Worm (Caenorhabditis elegans) whole organism, young adult: Measurements from ENCODE around the gene Y41C4A.22.

Experiments used
- B0261.1 ChIP-seq: sonication (generic microtip); optimal IDR thresholded peaks from 2 replicates; lab custom pipeline; 2016; ENCODE audit warnings: mild to moderate bottlenecking, missing genetic modification characterization, moderate library complexity, missing compliant biosample characterization
- C06A6.2 ChIP-seq: fragments of 200-800 bp; sonication (Bioruptor generic); conservative IDR thresholded peaks from 2 replicates; pipeline ENCODE4 v1.3.6; 2022; ENCODE audit warnings: missing genetic modification characterization, missing compliant biosample characterization
- F33H1.4 ChIP-seq: fragments of 200-800 bp; sonication (Bioruptor generic); IDR thresholded peaks from 2 replicates; pipeline ENCODE4 v1.3.6; 2022; ENCODE audit warnings: missing genetic modification reagents, missing genetic modification characterization, missing compliant biosample characterization
- F39B2.1 ChIP-seq: fragments of 200-800 bp; sonication (Bioruptor generic); IDR thresholded peaks from 2 replicates; pipeline ENCODE4 v1.3.6; 2022; ENCODE audit warnings: missing genetic modification reagents, missing genetic modification characterization, missing compliant biosample characterization
- F49E8.2 ChIP-seq: sonication (generic microtip); optimal IDR thresholded peaks from 3 replicates; lab custom pipeline; 2017; ENCODE audit warnings: missing genetic modification characterization, mild to moderate bottlenecking, missing compliant biosample characterization, antibody characterized with exemption, moderate library complexity; ENCODE audit not compliant: insufficient read depth
- F57C9.4 ChIP-seq: sonication (generic microtip); optimal IDR thresholded peaks from 2 replicates; lab custom pipeline; 2017; ENCODE audit warnings: mild to moderate bottlenecking, missing genetic modification characterization, missing compliant biosample characterization
- K12H6.12 ChIP-seq: fragments of 200-800 bp; sonication (Bioruptor generic); optimal IDR thresholded peaks from 2 replicates; lab custom pipeline; 2018; ENCODE audit warnings: mild to moderate bottlenecking, missing genetic modification characterization, missing compliant biosample characterization
- Y53F4B.3 ChIP-seq: fragments of 200-800 bp; sonication (Bioruptor generic); IDR thresholded peaks from 2 replicates; pipeline ENCODE4 v1.3.6; 2022; ENCODE audit warnings: missing genetic modification reagents, missing genetic modification characterization, missing compliant biosample characterization
- Y53G8AR.9 ChIP-seq: fragments of 200-800 bp; sonication (Bioruptor generic); conservative IDR thresholded peaks from 2 replicates; pipeline ENCODE4 v1.3.6; 2022; ENCODE audit warnings: missing genetic modification reagents, missing genetic modification characterization, missing compliant biosample characterization
- Y79H2A.3 ChIP-seq: fragments of 200-800 bp; sonication (Bioruptor generic); conservative IDR thresholded peaks from 2 replicates; pipeline ENCODE4 v1.3.6; 2022; ENCODE audit warnings: missing genetic modification reagents, missing genetic modification characterization, missing compliant biosample characterization
- attf-6 ChIP-seq: fragments of 200-800 bp; sonication (Bioruptor generic); IDR thresholded peaks from 2 replicates; pipeline ENCODE4 v1.3.6; 2022; ENCODE audit warnings: missing genetic modification reagents, missing genetic modification characterization, missing compliant biosample characterization
- bed-1 ChIP-seq: fragments of 200-800 bp; sonication (Bioruptor generic); IDR thresholded peaks from 2 replicates; pipeline ENCODE4 v1.3.6; 2022; ENCODE audit warnings: missing genetic modification reagents, missing genetic modification characterization, missing compliant biosample characterization
- cebp-1 ChIP-seq, 2 experiments: fragments of 200-800 bp in 1 of 2; sonication (Bioruptor generic) in 1 of 2; sonication (generic microtip) in 1 of 2; IDR thresholded peaks in 1 of 2; optimal IDR thresholded peaks in 1 of 2; 2 replicates each; pipeline versions ENCODE4 v1.3.6 to Lab custom; 2017 to 2022; ENCODE audit warnings: missing compliant biosample characterization in 2 of 2, missing genetic modification characterization in 2 of 2, mild to moderate bottlenecking in 1 of 2, missing genetic modification reagents in 1 of 2, moderate library complexity in 1 of 2
- cebp-2 ChIP-seq: fragments of 200-800 bp; sonication (Bioruptor generic); IDR thresholded peaks from 2 replicates; pipeline ENCODE4 v1.3.6; 2022; ENCODE audit warnings: missing genetic modification characterization, missing compliant biosample characterization
- ceh-40 ChIP-seq: fragments of 200-800 bp; sonication (Bioruptor generic); IDR thresholded peaks from 2 replicates; pipeline ENCODE4 v1.3.6; 2022; ENCODE audit warnings: missing genetic modification characterization, missing compliant biosample characterization
- ceh-91 ChIP-seq: fragments of 200-800 bp; sonication (Bioruptor generic); IDR thresholded peaks from 2 replicates; pipeline ENCODE4 v1.3.6; 2022; ENCODE audit warnings: missing genetic modification reagents, missing genetic modification characterization, missing compliant biosample characterization
- dpff-1 ChIP-seq: sonication (generic microtip); optimal IDR thresholded peaks from 2 replicates; lab custom pipeline; 2017; ENCODE audit warnings: mild to moderate bottlenecking, missing genetic modification characterization, missing compliant biosample characterization
- efl-1 ChIP-seq: fragments of 150-350 bp; optimal IDR thresholded peaks from 2 replicates; lab custom pipeline; 2014; ENCODE audit warnings: missing biosample characterization, missing genetic modification reagents, missing genetic modification characterization
- egl-18 ChIP-seq: fragments of 200-800 bp; sonication (Bioruptor generic); IDR thresholded peaks from 2 replicates; pipeline ENCODE4 v1.3.6; 2022; ENCODE audit warnings: missing genetic modification reagents, missing genetic modification characterization, missing compliant biosample characterization
- ets-4 ChIP-seq: fragments of 200-800 bp; sonication (Bioruptor generic); optimal IDR thresholded peaks from 2 replicates; lab custom pipeline; 2018; ENCODE audit warnings: mild to moderate bottlenecking, missing genetic modification characterization, missing compliant biosample characterization
- gei-17 ChIP-seq: fragments of 200-800 bp; sonication (Bioruptor generic); optimal IDR thresholded peaks from 2 replicates; lab custom pipeline; 2018; ENCODE audit warnings: mild to moderate bottlenecking, missing genetic modification characterization, missing compliant biosample characterization
- him-1 ChIP-seq: sonication (generic microtip); optimal IDR thresholded peaks from 2 replicates; lab custom pipeline; 2016; ENCODE audit warnings: missing genotype, missing genetic modification reagents, missing genetic modification characterization, missing compliant biosample characterization
- hlh-12 ChIP-seq: sonication (generic microtip); optimal IDR thresholded peaks from 2 replicates; lab custom pipeline; 2016; ENCODE audit warnings: missing genetic modification characterization, missing compliant biosample characterization
- hlh-26 ChIP-seq: fragments of 200-800 bp; sonication (Bioruptor generic); conservative IDR thresholded peaks from 2 replicates; pipeline ENCODE4 v1.3.6; 2022; ENCODE audit warnings: missing genetic modification reagents, missing genetic modification characterization, missing compliant biosample characterization
- hrde-1 ChIP-seq: sonication (generic microtip); optimal IDR thresholded peaks from 2 replicates; lab custom pipeline; 2016; ENCODE audit warnings: missing genetic modification characterization, mild to moderate bottlenecking, missing compliant biosample characterization, moderate library complexity, missing genotype, missing genetic modification reagents, borderline replicate concordance
- lag-1 ChIP-seq: fragments of 200-800 bp; sonication (Bioruptor generic); IDR thresholded peaks from 2 replicates; pipeline ENCODE4 v1.3.6; 2022; ENCODE audit warnings: missing genetic modification reagents, missing genetic modification characterization, missing compliant biosample characterization
- let-526 ChIP-seq: fragments of 200-800 bp; sonication (Bioruptor generic); IDR thresholded peaks from 2 replicates; pipeline ENCODE4 v1.3.6; 2022; ENCODE audit warnings: missing genetic modification reagents, missing genetic modification characterization, missing compliant biosample characterization
- lin-40 ChIP-seq: sonication (generic microtip); optimal IDR thresholded peaks from 2 replicates; lab custom pipeline; 2016; ENCODE audit warnings: missing genetic modification characterization, mild to moderate bottlenecking, missing compliant biosample characterization, missing genotype, missing genetic modification reagents
- lsl-1 ChIP-seq: fragments of 200-800 bp; sonication (Bioruptor generic); optimal IDR thresholded peaks from 2 replicates; lab custom pipeline; 2018; ENCODE audit warnings: mild to moderate bottlenecking, missing genetic modification characterization, moderate library complexity, missing compliant biosample characterization
- lsy-27 ChIP-seq: sonication (generic microtip); optimal IDR thresholded peaks from 2 replicates; lab custom pipeline; 2017; ENCODE audit warnings: missing genetic modification characterization, mild to moderate bottlenecking, missing compliant biosample characterization, antibody characterized with exemption, missing genotype, borderline replicate concordance; ENCODE audit not compliant: insufficient read depth
- madf-10 ChIP-seq: sonication (generic microtip); optimal IDR thresholded peaks from 2 replicates; lab custom pipeline; 2016; ENCODE audit warnings: mild to moderate bottlenecking, missing genetic modification characterization, missing compliant biosample characterization
- mcd-1 ChIP-seq: fragments of 200-800 bp; sonication (Bioruptor generic); IDR thresholded peaks from 2 replicates; pipeline ENCODE4 v1.3.6; 2022; ENCODE audit warnings: missing genetic modification reagents, missing genetic modification characterization, missing compliant biosample characterization
- mes-4 ChIP-seq: sonication (generic microtip); optimal IDR thresholded peaks from 2 replicates; lab custom pipeline; 2016; ENCODE audit warnings: missing genotype, missing genetic modification characterization, missing compliant biosample characterization
- nfya-1 ChIP-seq: sonication (generic microtip); optimal IDR thresholded peaks from 2 replicates; lab custom pipeline; 2017; ENCODE audit warnings: antibody characterized with exemption, missing compliant biosample characterization, missing genetic modification characterization, borderline replicate concordance; ENCODE audit not compliant: insufficient read depth
- nfyb-1 ChIP-seq: fragments of 200-800 bp; sonication (Bioruptor generic); IDR thresholded peaks from 2 replicates; pipeline ENCODE4 v1.3.6; 2022; ENCODE audit warnings: missing genetic modification reagents, missing genetic modification characterization, missing compliant biosample characterization
- nhr-27 ChIP-seq: fragments of 200-800 bp; sonication (Bioruptor generic); optimal IDR thresholded peaks from 2 replicates; lab custom pipeline; 2018; ENCODE audit warnings: mild to moderate bottlenecking, missing genetic modification characterization, moderate library complexity, missing compliant biosample characterization
- nhr-90 ChIP-seq: sonication (generic microtip); optimal IDR thresholded peaks from 2 replicates; lab custom pipeline; 2016; ENCODE audit warnings: missing genotype, mild to moderate bottlenecking, missing genetic modification characterization, missing compliant biosample characterization
- pbrm-1 ChIP-seq: fragments of 200-800 bp; sonication (Bioruptor generic); IDR thresholded peaks from 2 replicates; pipeline ENCODE4 v1.3.6; 2022; ENCODE audit warnings: missing genetic modification reagents, missing genetic modification characterization, missing compliant biosample characterization
- pha-4 ChIP-seq: fragments of 150-350 bp; sonication (generic microtip); optimal IDR thresholded peaks from 2 replicates; lab custom pipeline; 2014; ENCODE audit warnings: missing biosample characterization, missing genetic modification reagents, missing genetic modification characterization
- rcor-1 ChIP-seq: fragments of 200-800 bp; sonication (Bioruptor generic); IDR thresholded peaks from 2 replicates; pipeline ENCODE4 v1.3.6; 2022; ENCODE audit warnings: missing genetic modification reagents, missing genetic modification characterization, missing compliant biosample characterization
- sea-2 ChIP-seq: fragments of 200-800 bp; sonication (Bioruptor generic); IDR thresholded peaks from 2 replicates; pipeline ENCODE4 v1.3.6; 2022; ENCODE audit warnings: missing genetic modification characterization, missing compliant biosample characterization
- snpc-1.3 ChIP-seq: sonication (generic microtip); optimal IDR thresholded peaks from 2 replicates; lab custom pipeline; 2017; ENCODE audit warnings: missing genetic modification characterization, mild to moderate bottlenecking, missing compliant biosample characterization, antibody characterized with exemption, moderate library complexity, missing genotype, missing genetic modification reagents; ENCODE audit not compliant: insufficient read depth
- somi-1 ChIP-seq: fragments of 200-800 bp; sonication (Bioruptor generic); optimal IDR thresholded peaks from 2 replicates; lab custom pipeline; 2018; ENCODE audit warnings: mild to moderate bottlenecking, missing genetic modification characterization, missing compliant biosample characterization
- unc-130 ChIP-seq: sonication (generic microtip); optimal IDR thresholded peaks from 2 replicates; lab custom pipeline; 2016; ENCODE audit warnings: missing genetic modification reagents, missing genetic modification characterization, missing compliant biosample characterization
- zfh-2 ChIP-seq: fragments of 200-800 bp; sonication (Bioruptor generic); conservative IDR thresholded peaks from 2 replicates; pipeline ENCODE4 v1.3.6; 2022; ENCODE audit warnings: missing genetic modification reagents, missing genetic modification characterization, missing compliant biosample characterization
- ztf-25 ChIP-seq: fragments of 200-800 bp; sonication (Bioruptor generic); IDR thresholded peaks from 2 replicates; pipeline ENCODE4 v1.3.6; 2022; ENCODE audit warnings: missing genetic modification reagents, missing genetic modification characterization, missing compliant biosample characterization
- ztf-26 ChIP-seq: sonication (generic microtip); optimal IDR thresholded peaks from 2 replicates; lab custom pipeline; 2017; ENCODE audit warnings: missing genetic modification characterization, missing compliant biosample characterization
- ztf-28 ChIP-seq: fragments of 200-800 bp; sonication (Bioruptor generic); IDR thresholded peaks from 2 replicates; pipeline ENCODE4 v1.3.6; 2022; ENCODE audit warnings: missing genetic modification reagents, missing genetic modification characterization, missing compliant biosample characterization

Y41C4A.22 gene

ce11 chrIII:11694506-11694947, 548 bp upstream of the Y41C4A.22 start (continued):
- no peak for TF ChIP-seq hlh-26
- no peak for TF ChIP-seq ceh-40 (GFP tag; lab: Robert Waterston, UW)
- TF ChIP-seq somi-1 (GFP tag; lab: Kevin White, UChicago): no peak
- peak; percentile 52 for TF ChIP-seq ztf-26
- TF ChIP-seq madf-10 (tag; lab: Kevin White, UChicago): no peak
- TF ChIP-seq Y79H2A.3 (GFP tag; lab: Robert Waterston, UW): no peak
- no peak for TF ChIP-seq unc-130 (GFP tag; lab: Kevin White, UChicago)
- TF ChIP-seq lsy-27 (tag; lab: Kevin White, UChicago): no peak
- TF ChIP-seq F33H1.4: no peak
- TF ChIP-seq Y53F4B.3 (GFP tag; lab: Robert Waterston, UW): no peak
- peak; percentile 46; the same call in 1 of the 2 replicates for TF ChIP-seq pbrm-1 (GFP tag; lab: Robert Waterston, UW)
- TF ChIP-seq pha-4 (tag; lab: Kevin White, UChicago): no peak
- TF ChIP-seq zfh-2 (GFP tag; lab: Robert Waterston, UW): no peak
- TF ChIP-seq ets-4 (GFP tag; lab: Kevin White, UChicago): no peak
- peak; percentile 16 for TF ChIP-seq F57C9.4
- no peak for TF ChIP-seq sea-2 (GFP tag; lab: Robert Waterston, UW)
- no peak for TF ChIP-seq nhr-90 (tag; lab: Kevin White, UChicago)
- peak; percentile 80 for TF ChIP-seq dpff-1
- TF ChIP-seq let-526 (GFP tag; lab: Robert Waterston, UW): peak; percentile 58; the same call in 1 of the 2 replicates
- no peak for TF ChIP-seq ztf-28 (GFP tag; lab: Robert Waterston, UW)
- no peak for TF ChIP-seq bed-1 (GFP tag; lab: Robert Waterston, UW)
- no peak for TF ChIP-seq lin-40
- TF ChIP-seq ztf-25 (GFP tag; lab: Robert Waterston, UW): no peak
- no peak for TF ChIP-seq F39B2.1 (GFP tag; lab: Robert Waterston, UW)
- no peak for TF ChIP-seq rcor-1 (GFP tag; lab: Robert Waterston, UW)
- TF ChIP-seq him-1 (tag; lab: Kevin White, UChicago): no peak
- 0 out of 2 replicates have a peak, but pooled peaks have one; percentile 25 for TF ChIP-seq mcd-1 (GFP tag; lab: Robert Waterston, UW)
- TF ChIP-seq hlh-12 (tag; lab: Kevin White, UChicago): no peak
- TF ChIP-seq F49E8.2 (tag; lab: Kevin White, UChicago): no peak
- no peak for TF ChIP-seq attf-6
- TF ChIP-seq B0261.1 (tag; lab: Kevin White, UChicago): no peak
- no peak for TF ChIP-seq hrde-1 (tag; lab: Kevin White, UChicago)
- TF ChIP-seq nfya-1 (tag; lab: Kevin White, UChicago): no peak
- no peak for TF ChIP-seq lsl-1
- TF ChIP-seq lag-1 (GFP tag; lab: Robert Waterston, UW): no peak
- no peak for TF ChIP-seq snpc-1.3 (tag; lab: Kevin White, UChicago)
- no peak for TF ChIP-seq K12H6.12 (tag; lab: Kevin White, UChicago)
- TF ChIP-seq, all 124 proteins: peak for 21

- TF ChIP-seq snpc-1.3 (tag; lab: Kevin White, UChicago) (no peak), gei-17 (GFP tag; lab: Kevin White, UChicago) (no peak), cebp-1 (GFP tag; IDR thresholded peaks at IDR 0.05; lab: Robert Waterston, UW) (no peak), cebp-1 (tag; optimal IDR thresholded peaks at IDR 0.05; lab: Kevin White, UChicago) (no peak), mes-4 (tag; lab: Kevin White, UChicago) (no peak), efl-1 (GFP tag; lab: Kevin White, UChicago) (no peak), nhr-27 (tag; lab: Kevin White, UChicago) (no peak), ceh-40 (GFP tag; lab: Robert Waterston, UW) (no peak), C06A6.2 (GFP tag; lab: Robert Waterston, UW) (no peak), pha-4 (tag; lab: Kevin White, UChicago) (no peak), K12H6.12 (tag; lab: Kevin White, UChicago) (no peak), Y53G8AR.9 (GFP tag; lab: Robert Waterston, UW) (no peak), ceh-91 (GFP tag; lab: Robert Waterston, UW) (no peak), nfyb-1 (no peak), egl-18 (GFP tag; lab: Robert Waterston, UW) (no peak), cebp-2 (GFP tag; lab: Robert Waterston, UW) (no peak), Y53F4B.3 (GFP tag; lab: Robert Waterston, UW) (no peak)
Observed at ce11 chrIII:11696273-11696672, 1.2 kb downstream of the Y41C4A.22 start, which contains the start of gene Y41C4A.6. Gene Y41C4A.6, plus strand, starts transcription at chrIII:11696573.
